Fruit fly (Drosophila melanogaster) whole organism, pupa: ENCODE results near the gene Gem3.

Experiments
- CG4496 ChIP-seq: fragments of 200-800 bp; sonication (Bioruptor generic); IDR thresholded peaks from 3 replicates; pipeline ENCODE4 v1.3.6; 2022; ENCODE audit warnings: missing biosample characterization, missing genetic modification characterization
- CG8301 ChIP-seq: fragments of 200-800 bp; sonication (Bioruptor generic); optimal IDR thresholded peaks from 2 replicates; lab custom pipeline; 2018; ENCODE audit warnings: missing biosample characterization, mild to moderate bottlenecking, missing genetic modification characterization
- Ets98B ChIP-seq: fragments of 200-800 bp; sonication (Bioruptor generic); IDR thresholded peaks from 2 replicates; pipeline ENCODE4 v1.3.6; 2022; ENCODE audit warnings: missing biosample characterization, missing genetic modification characterization
- Pif1A ChIP-seq: fragments of 200-800 bp; sonication (Bioruptor generic); optimal IDR thresholded peaks from 3 replicates; lab custom pipeline; 2016; ENCODE audit warnings: missing biosample characterization, missing genetic modification characterization

DNA sequence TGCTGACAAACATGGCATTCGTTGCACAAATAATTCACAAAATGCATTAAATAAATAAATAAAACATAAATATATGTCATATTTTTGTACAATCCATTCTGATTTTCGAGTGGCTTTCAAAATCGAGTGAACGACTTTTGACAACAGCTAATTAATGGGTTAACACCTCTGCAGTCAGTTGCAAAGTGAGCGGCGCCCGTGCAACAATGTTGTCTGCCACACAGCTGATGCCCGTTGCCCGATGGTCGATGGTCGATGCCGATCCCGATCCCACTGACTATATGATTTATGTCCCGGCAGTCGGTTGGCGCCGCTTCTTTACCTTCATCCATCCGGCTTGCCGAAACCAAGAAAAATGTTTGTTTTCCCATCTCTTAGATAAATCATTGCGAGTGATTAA, 3.8 kb downstream of the Gem3 start:
- TF ChIP-seq Ets98B (GFP tag; lab: Robert Waterston, UW): no peak
- no peak for TF ChIP-seq CG8301 (tag; lab: Kevin White, UChicago)
- TF ChIP-seq CG4496 (GFP tag; lab: Robert Waterston, UW): no peak
- TF ChIP-seq Pif1A (GFP tag; lab: Kevin White, UChicago): no peak
